Worm (Caenorhabditis elegans) whole organism, L4 larva: ENCODE data around the gene math-33.

ENCODE experiments used
- ces-1 ChIP-seq: fragments of 150-350 bp; sonication (generic microtip); optimal IDR thresholded peaks from 4 replicates; lab custom pipeline; 2014; ENCODE audit warnings: missing biosample characterization, missing genetic modification reagents, missing genetic modification characterization
- nhr-10 ChIP-seq: fragments of 150-350 bp; optimal IDR thresholded peaks from 2 replicates; lab custom pipeline; 2014; ENCODE audit warnings: missing biosample characterization, missing genetic modification characterization
- nhr-77 ChIP-seq: fragments of 150-350 bp; optimal IDR thresholded peaks from 2 replicates; lab custom pipeline; 2014; ENCODE audit warnings: missing biosample characterization, missing genetic modification characterization
- php-3 ChIP-seq: fragments of 200-800 bp; sonication (Bioruptor generic); IDR thresholded peaks from 2 replicates; pipeline ENCODE4 v1.3.6; 2022; ENCODE audit warnings: missing genetic modification reagents, missing genetic modification characterization, missing compliant biosample characterization
- vab-7 ChIP-seq: fragments of 200-800 bp; sonication (Bioruptor generic); IDR thresholded peaks from 2 replicates; pipeline ENCODE4 v1.3.6; 2022; ENCODE audit warnings: missing genetic modification reagents, missing genetic modification characterization, missing compliant biosample characterization
- zfp-2 ChIP-seq: sonication (generic microtip); optimal IDR thresholded peaks from 2 replicates; lab custom pipeline; 2016; ENCODE audit warnings: mild to moderate bottlenecking, missing genetic modification characterization, missing compliant biosample characterization

- no peak for TF ChIP-seq php-3 (GFP tag; lab: Robert Waterston, UW)
- TF ChIP-seq ces-1 (GFP tag; lab: Kevin White, UChicago) = no peak
- no peak for TF ChIP-seq zfp-2 (tag; lab: Kevin White, UChicago)
- no peak for TF ChIP-seq vab-7 (GFP tag; lab: Robert Waterston, UW)
- TF ChIP-seq nhr-77 (tag; lab: Kevin White, UChicago) = no peak
- TF ChIP-seq nhr-10 (tag; lab: Kevin White, UChicago) = no peak
Measured at ce11 chrV:11093163-11094091, 20.3 kb upstream of the math-33 start, which contains the start of gene lact-8.
